Worm (Caenorhabditis elegans) whole organism, dauer: Measurements from ENCODE around the gene Y73C8C.12.
"Not testable (repeated sequence)": the region's sequence is repeated elsewhere in the genome, so short reads cannot be mapped to it uniquely, and the experiment has no call there.

Experiments used
- unc-62 ChIP-seq: sonication (generic microtip); optimal IDR thresholded peaks from 2 replicates; lab custom pipeline; 2017; ENCODE audit warnings: missing biosample characterization, missing genetic modification reagents, missing genetic modification characterization

Y73C8C.12 gene

DNA sequence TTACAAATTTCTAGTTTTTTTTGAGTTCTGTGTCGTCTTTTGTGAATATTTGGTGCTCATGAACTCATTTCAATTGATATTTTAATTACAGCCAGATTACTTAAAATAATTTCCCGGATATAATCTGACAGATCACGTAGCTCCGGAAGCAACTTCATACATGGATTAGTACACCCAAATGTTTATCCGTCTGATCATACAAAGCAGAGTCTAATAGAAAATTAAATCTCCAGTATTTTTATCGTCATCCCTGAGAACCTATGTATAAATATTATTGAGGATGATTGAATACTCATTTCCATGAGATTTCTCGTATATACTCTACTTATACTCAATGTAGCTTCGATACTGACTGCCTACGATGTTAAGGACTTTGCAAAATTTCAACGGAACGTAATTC lies at the start of gene Y73C8C.12:
Y73C8C.12 (plus strand) TSS at position 301 of the 400 bp plus-strand sequence.
- TF ChIP-seq unc-62 (GFP tag; lab: Kevin White, UChicago): no peak

ce11 chrV:3080792-3081191 lies 44.2 kb upstream of the Y73C8C.12 start, which contains the start of gene srt-5:
srt-5 (minus strand) TSS chrV:3080892.
- no peak for TF ChIP-seq unc-62 (GFP tag; lab: Kevin White, UChicago)

- TF ChIP-seq unc-62 (GFP tag; lab: Kevin White, UChicago): no peak
These were observed 43.5 kb upstream of the Y73C8C.12 start, which contains the start of gene srt-7 for ce11 chrV:3081471-3081870. srt-7 (plus strand) TSS chrV:3081771.

DNA sequence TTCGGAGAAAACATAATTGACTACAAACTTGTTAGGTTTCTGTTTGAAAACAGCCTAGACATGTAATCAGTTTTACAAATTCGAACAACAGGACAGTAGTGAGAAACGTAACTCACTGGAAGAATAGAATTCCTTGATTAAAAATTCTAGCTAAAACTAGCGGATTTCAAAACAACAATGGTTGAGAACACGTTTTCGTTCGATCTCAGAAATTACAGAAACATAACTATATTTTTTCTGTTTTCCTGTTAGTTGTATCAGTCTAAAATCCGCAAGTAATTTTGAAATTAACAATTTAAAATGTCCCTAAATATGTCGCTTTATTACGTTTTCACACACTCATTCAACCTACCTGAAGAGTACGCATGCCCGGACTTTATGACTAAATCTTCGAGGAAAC lies 38.8 kb upstream of the Y73C8C.12 start, which contains the start of gene srt-8:
srt-8 (plus strand) TSS at position 301 of the 400 bp plus-strand sequence.
- no peak for TF ChIP-seq unc-62 (GFP tag; lab: Kevin White, UChicago)

- TF ChIP-seq unc-62 (GFP tag; lab: Kevin White, UChicago): no peak
These were observed 36.2 kb upstream of the Y73C8C.12 start, which contains the start of gene acs-21 for ce11 chrV:3088768-3089167. acs-21 (plus strand) TSS chrV:3089068.

DNA sequence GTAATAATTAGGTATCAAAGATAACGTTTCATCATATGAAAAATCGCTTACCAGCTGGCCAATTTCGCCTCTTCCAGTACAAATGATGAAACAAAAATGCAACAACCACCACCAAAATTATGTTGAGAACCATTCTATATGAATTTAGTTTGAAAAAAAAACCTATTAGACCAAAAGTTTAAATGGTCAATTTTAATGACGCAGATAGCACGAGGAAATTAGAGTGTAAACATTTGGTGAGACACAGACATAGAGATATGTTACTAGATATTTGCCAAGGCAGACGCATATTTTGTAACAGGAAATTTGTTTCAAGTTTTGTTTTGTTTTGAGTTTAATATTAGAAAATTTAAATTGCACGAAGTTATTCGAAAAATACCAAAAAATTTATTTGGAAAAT lies 30.7 kb upstream of the Y73C8C.12 start, which contains the start of gene cyp-33C9:
cyp-33C9 (minus strand) TSS at position 211 of the 400 bp plus-strand sequence.
- TF ChIP-seq unc-62 (GFP tag; lab: Kevin White, UChicago): no peak

- TF ChIP-seq unc-62 (GFP tag; lab: Kevin White, UChicago): no peak
These were observed 24.5 kb upstream of the Y73C8C.12 start for ce11 chrV:3100527-3100926.

- not testable (repeated sequence) for TF ChIP-seq unc-62 (GFP tag; lab: Kevin White, UChicago)
These were observed 23.0 kb upstream of the Y73C8C.12 start, which contains the start of gene Y73C8C.4 for ce11 chrV:3102049-3102448. Y73C8C.4 (minus strand) TSS chrV:3102149.

DNA sequence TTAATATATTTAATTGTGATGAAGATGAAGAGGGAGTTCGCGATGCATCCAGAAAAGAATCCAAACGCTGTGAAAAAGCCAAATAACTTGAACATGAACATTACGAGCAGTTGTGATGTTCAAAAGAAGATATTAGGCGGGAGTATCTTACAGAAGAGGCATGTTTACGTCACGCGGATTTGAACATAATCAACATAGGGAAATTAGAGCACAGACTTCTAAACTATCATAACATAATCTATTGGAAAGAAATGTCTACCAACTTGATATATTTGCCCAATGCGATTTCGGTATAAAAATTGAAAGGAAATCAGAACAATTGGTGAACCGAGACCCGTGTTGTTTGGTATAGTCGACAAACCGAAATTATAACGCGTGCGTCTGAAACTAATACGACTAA lies 20.9 kb upstream of the Y73C8C.12 start, which contains the start of gene str-66:
str-66 (minus strand) TSS at position 101 of the 400 bp plus-strand sequence.
- no peak for TF ChIP-seq unc-62 (GFP tag; lab: Kevin White, UChicago)

ce11 chrV:3105810-3106209 lies 19.2 kb upstream of the Y73C8C.12 start, which contains the start of gene str-69:
str-69 (minus strand) TSS chrV:3105910.
- TF ChIP-seq unc-62 (GFP tag; lab: Kevin White, UChicago): no peak

ce11 chrV:3106785-3107184 lies 18.2 kb upstream of the Y73C8C.12 start:
- no peak for TF ChIP-seq unc-62 (GFP tag; lab: Kevin White, UChicago)

- no peak for TF ChIP-seq unc-62 (GFP tag; lab: Kevin White, UChicago)
These were observed 17.6 kb upstream of the Y73C8C.12 start, which contains the start of gene str-68 for ce11 chrV:3107450-3107849. str-68 (minus strand) TSS chrV:3107550.

DNA sequence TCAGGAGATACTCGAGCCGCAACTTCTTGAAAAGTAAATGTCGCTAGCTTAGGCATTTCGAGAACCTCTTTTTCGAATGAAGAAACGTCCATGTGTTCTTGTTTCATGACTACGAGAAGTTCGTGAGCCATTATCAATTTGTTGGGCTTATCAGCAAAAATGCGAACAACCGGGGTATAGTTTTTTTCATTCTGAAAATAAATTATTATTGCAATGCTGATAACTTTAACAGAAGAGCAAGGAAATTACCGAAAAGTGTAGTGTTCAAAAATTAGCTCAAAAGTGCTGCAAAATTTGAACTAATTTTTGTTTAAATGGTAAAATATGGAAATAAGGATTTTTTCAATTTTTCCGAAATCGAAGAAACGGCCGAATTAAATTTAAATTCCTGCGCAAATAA lies 12.8 kb upstream of the Y73C8C.12 start:
- TF ChIP-seq unc-62 (GFP tag; lab: Kevin White, UChicago): no peak

ce11 chrV:3113751-3114150 lies 11.3 kb upstream of the Y73C8C.12 start, which contains the start of gene Y73C8C.8:
Y73C8C.8 (minus strand) TSS chrV:3113851.
- no peak for TF ChIP-seq unc-62 (GFP tag; lab: Kevin White, UChicago)

DNA sequence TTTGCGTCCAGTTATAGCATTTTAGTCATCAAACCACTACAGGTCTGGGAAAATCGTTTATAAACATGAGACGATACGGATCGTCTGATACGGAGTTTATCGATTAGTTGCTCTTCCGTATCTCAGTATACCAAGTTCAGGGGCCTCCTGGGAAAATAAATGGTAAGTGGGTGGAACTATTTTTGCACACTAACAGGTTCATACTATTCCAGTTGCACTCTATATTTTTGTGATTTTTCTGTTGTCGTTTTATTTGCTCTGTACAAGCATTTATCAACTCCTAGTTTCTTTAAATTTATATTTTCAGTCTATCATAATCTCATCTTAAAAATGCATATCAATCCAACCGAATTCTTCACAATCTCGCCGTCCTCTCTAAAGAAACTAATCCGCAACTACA lies 10.0 kb upstream of the Y73C8C.12 start, which contains the start of gene Y73C8C.3:
Y73C8C.3 (plus strand) TSS at position 301 of the 400 bp plus-strand sequence.
- TF ChIP-seq unc-62 (GFP tag; lab: Kevin White, UChicago): no peak

DNA sequence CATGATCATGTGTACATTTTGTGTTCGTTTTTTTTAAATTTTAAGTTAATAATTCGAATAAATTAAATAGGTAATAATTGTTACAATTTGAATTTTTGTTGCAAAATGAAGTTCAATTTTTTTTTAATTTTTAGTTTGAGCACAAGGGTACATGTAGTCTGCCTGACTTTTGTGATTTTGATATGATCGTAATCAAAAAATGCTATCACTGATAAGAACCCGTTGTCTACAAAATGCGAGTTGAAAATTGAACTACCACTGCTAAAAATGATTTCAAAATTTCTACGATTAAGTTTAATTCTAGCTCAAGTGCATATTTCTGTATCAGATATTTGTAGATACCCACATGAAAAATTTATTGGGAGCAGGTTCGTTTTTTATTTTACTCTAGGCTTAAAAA lies 6.8 kb upstream of the Y73C8C.12 start, which contains the start of gene clec-210:
clec-210 (plus strand) TSS at position 211 of the 400 bp plus-strand sequence.
- TF ChIP-seq unc-62 (GFP tag; lab: Kevin White, UChicago): no peak

- TF ChIP-seq unc-62 (GFP tag; lab: Kevin White, UChicago): no peak
These were observed 5.8 kb upstream of the Y73C8C.12 start for ce11 chrV:3119185-3119584.
